Fruit fly (Drosophila melanogaster): ENCODE data around the gene CG6833.
A peak's percentile ranks its signal among the peaks of the same experiment; 100 is the strongest.

CG6833 gene

DNA sequence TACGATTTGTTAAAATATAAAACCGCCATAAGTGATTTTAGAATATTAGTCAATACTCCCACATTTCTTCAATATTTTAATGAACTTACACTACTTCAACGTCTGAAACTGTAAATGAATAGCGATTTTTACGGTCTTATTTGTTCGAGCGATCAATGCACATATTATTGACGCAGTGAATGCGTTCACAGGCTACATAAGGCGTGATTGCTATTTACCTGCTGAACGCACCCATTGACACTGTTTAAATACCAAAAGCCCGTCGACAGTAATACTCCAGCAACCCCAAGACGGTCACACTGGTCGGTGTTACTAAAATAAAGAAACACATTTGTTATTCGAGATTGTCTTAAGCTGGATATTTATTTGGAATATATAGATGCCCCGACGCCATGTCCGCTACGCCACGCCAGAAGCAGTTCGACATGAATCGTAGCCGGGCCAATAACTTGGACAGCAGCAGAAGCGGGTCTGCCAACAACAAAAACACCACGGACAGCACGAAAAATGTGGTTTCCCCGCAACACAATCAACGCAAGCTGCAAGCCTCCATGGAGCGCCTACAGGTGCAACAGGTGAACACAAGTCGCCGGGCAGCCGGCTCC, at the start of gene CG6833:
Gene CG6833, plus strand, starts transcription at position 263 of the 605 bp plus-strand sequence.
- TF ChIP-seq bab1 (GFP tag; optimal IDR thresholded peaks at IDR 0.05) (peak; percentile 76), CG11617 (GFP tag; optimal IDR thresholded peaks at IDR 0.05) (no peak), Clk (GFP tag; optimal IDR thresholded peaks at IDR 0.05) (peak; percentile 24), pad (GFP tag; optimal IDR thresholded peaks at IDR 0.05) (peak; percentile 45), Hr96 (GFP tag; optimal IDR thresholded peaks at IDR 0.05) (peak; percentile 57), CG1620 (GFP tag; optimal IDR thresholded peaks at IDR 0.05) (peak; percentile 64), Crg-1 (GFP tag; optimal IDR thresholded peaks at IDR 0.05) (no peak), toe (GFP tag; optimal IDR thresholded peaks at IDR 0.05) (peak; percentile 68), CG14711 (tag; optimal IDR thresholded peaks at IDR 0.05) (peak; percentile 42), CG12768 (GFP tag; optimal IDR thresholded peaks at IDR 0.05) (peak; percentile 30), Mnt (GFP tag; optimal IDR thresholded peaks at IDR 0.05) (peak; percentile 58), CG7045 (GFP tag; optimal IDR thresholded peaks at IDR 0.05) (peak; percentile 30), kay (GFP tag; ENCODE audit: borderline replicate concordance) (no peak), CG5204 (GFP tag; optimal IDR thresholded peaks at IDR 0.05) (peak; percentile 55), CG7101 (tag; optimal IDR thresholded peaks at IDR 0.05) (peak; percentile 41)

DNA sequence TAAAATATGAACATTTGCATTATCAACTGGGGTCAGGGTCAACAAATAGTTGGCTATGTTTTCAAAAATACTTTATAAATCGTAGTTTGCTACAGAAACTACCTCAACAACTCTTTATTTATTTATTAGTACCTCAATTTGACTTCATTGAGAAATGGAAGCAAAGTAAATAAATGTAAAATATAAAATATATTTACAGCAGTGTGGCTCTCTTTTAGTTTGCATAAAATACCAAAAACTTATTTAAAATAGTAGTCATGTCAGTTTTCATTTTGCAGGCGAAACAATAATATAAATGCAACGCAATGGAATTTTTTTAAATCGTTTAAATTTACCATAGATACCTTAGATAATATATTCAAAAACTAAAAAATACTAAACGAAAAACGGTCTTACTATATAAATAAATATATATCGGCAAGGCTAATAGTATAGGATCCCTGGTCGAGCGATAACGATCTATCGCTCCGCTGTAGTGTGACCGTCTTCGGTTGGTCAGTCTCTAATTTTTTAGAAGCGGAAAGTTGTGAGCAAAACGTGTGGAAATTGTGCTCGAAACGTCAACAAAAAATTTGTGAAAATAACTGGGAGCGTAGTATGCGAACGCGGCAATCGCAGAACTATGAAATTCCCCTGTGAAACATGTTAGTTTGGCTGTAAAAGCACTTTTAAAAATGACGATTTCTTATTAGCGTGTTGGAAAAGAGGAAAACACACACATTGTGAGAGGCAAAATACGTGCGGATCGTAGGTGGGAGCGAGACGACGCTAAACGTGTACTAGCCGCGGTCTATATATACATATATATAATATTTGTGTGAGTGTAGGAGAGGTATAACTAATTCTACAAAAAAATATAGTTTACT, 49.1 kb upstream of the CG6833 start, which contains the start of the genes Nprl3 and upSET:
Gene Nprl3, minus strand, starts transcription at position 223 of the 866 bp plus-strand sequence.
Gene upSET, plus strand, starts transcription at position 470 of the 866 bp plus-strand sequence.
- TF ChIP-seq CG11617 (GFP tag; optimal IDR thresholded peaks at IDR 0.05), result peak; percentile 36
- no peak for TF ChIP-seq Crg-1 (GFP tag; optimal IDR thresholded peaks at IDR 0.05)
- TF ChIP-seq CG12768 (GFP tag; optimal IDR thresholded peaks at IDR 0.05), result peak; percentile 13
- peak; percentile 30 for TF ChIP-seq CG1620 (GFP tag; optimal IDR thresholded peaks at IDR 0.05)
- peak; percentile 33 for TF ChIP-seq CG14711 (tag; optimal IDR thresholded peaks at IDR 0.05)
- TF ChIP-seq cic (GFP tag; optimal IDR thresholded peaks at IDR 0.05), result no peak
- TF ChIP-seq toe (GFP tag; optimal IDR thresholded peaks at IDR 0.05), result no peak
- TF ChIP-seq Hr96 (GFP tag; optimal IDR thresholded peaks at IDR 0.05), result peak; percentile 49
- no peak for TF ChIP-seq cnc (optimal IDR thresholded peaks at IDR 0.05)
- peak; percentile 60 for TF ChIP-seq Mnt (GFP tag; optimal IDR thresholded peaks at IDR 0.05)
- peak; percentile 7 for TF ChIP-seq bab1 (GFP tag; optimal IDR thresholded peaks at IDR 0.05)
- TF ChIP-seq CG7101 (tag; optimal IDR thresholded peaks at IDR 0.05), result peak; percentile 16

DNA sequence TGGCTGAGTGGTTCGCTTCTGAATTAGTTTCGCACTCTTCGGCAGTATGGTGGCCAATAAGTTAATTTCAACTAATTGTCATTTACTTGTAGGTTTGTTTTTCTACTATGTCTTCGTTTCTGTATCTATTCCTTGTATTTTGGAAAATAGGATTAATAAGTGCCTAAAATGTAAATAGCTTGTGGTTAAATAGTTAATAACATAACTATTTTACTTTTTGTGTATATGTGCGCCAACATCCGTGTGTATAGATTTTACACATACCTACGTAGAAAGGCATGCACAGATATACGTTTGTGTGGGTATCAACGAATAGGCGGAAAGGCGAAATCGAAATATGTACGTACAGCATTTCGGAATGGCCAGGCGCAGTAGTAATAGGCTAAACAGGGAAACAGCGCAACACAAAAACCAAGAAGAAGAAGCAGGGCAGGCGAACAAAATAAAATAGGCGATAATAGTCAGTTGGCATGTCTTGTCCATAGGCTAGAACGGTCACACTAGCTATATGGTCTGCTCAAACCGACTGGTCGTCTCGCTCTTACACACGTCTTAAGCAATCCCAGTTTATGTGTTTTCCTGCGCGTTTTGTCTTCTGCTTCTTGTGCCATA, 48.4 kb upstream of the CG6833 start:
- peak; percentile 21 for TF ChIP-seq CG14711 (tag; optimal IDR thresholded peaks at IDR 0.05)
- no peak for TF ChIP-seq Crg-1 (GFP tag; optimal IDR thresholded peaks at IDR 0.05)
- TF ChIP-seq pad (GFP tag; optimal IDR thresholded peaks at IDR 0.05), result peak; percentile 63
- TF ChIP-seq Hr96 (GFP tag; optimal IDR thresholded peaks at IDR 0.05), result no peak
- no peak for TF ChIP-seq CG12768 (GFP tag; optimal IDR thresholded peaks at IDR 0.05)
- TF ChIP-seq bab1 (GFP tag; optimal IDR thresholded peaks at IDR 0.05), result peak; percentile 28
- no peak for TF ChIP-seq cnc (optimal IDR thresholded peaks at IDR 0.05)
- no peak for TF ChIP-seq Clk (GFP tag; optimal IDR thresholded peaks at IDR 0.05)
- TF ChIP-seq CG33017 (tag; optimal IDR thresholded peaks at IDR 0.05), result no peak
- TF ChIP-seq toe (GFP tag; optimal IDR thresholded peaks at IDR 0.05), result no peak
- peak; percentile 60 for TF ChIP-seq tj (GFP tag; optimal IDR thresholded peaks at IDR 0.05)
- TF ChIP-seq cic (GFP tag; optimal IDR thresholded peaks at IDR 0.05), result peak; percentile 79
- TF ChIP-seq kay (GFP tag; ENCODE audit: borderline replicate concordance), result no peak
- no peak for TF ChIP-seq ovo (GFP tag; optimal IDR thresholded peaks at IDR 0.05)
- TF ChIP-seq CG5204 (GFP tag; optimal IDR thresholded peaks at IDR 0.05), result no peak
- TF ChIP-seq CG7101 (tag; optimal IDR thresholded peaks at IDR 0.05), result peak; percentile 42
- no peak for TF ChIP-seq CG7045 (GFP tag; optimal IDR thresholded peaks at IDR 0.05)
- no peak for TF ChIP-seq CG11617 (GFP tag; optimal IDR thresholded peaks at IDR 0.05)
- no peak for TF ChIP-seq CG1620 (GFP tag; optimal IDR thresholded peaks at IDR 0.05)
- TF ChIP-seq Mnt (GFP tag; optimal IDR thresholded peaks at IDR 0.05), result peak; percentile 80

DNA sequence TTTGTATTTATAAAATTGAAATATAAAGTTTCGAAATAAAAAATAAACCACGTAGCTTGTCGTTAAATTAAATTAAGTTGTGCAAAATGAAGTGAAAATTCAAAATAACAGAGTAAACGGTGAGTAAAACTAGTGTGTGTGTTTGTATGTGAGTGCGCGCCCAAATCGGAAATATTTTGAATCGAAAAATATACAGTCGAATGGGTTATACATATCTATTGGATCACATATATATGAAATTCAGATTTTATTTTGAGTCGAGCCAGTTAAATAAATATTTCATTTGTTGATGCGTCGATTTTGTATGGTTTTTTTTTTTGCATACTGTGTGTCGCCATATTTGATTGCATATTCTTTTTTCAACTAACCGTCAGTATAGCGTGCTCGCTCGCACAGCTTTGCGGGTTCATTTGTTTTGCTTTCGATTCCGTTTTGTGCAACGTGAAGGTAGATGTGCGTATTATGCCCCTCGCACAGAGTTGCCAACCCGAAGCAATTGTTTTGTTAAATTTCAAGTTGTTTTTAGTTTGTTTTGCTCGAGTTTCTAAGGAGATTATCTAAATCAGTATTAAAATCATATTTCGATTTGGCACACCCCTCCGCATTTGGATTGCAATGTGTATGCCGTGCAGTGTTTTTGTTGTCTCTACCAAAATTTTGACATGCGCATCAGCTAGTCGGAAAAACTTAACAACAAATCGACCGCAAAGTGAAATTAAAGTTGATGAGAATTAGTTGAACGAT, 47.5 kb upstream of the CG6833 start:
- TF ChIP-seq CG33017 (tag; optimal IDR thresholded peaks at IDR 0.05), result no peak
- no peak for TF ChIP-seq cic (GFP tag; optimal IDR thresholded peaks at IDR 0.05)
- no peak for TF ChIP-seq CG7101 (tag; optimal IDR thresholded peaks at IDR 0.05)
- no peak for TF ChIP-seq bab1 (GFP tag; optimal IDR thresholded peaks at IDR 0.05)
- TF ChIP-seq kay (GFP tag; ENCODE audit: borderline replicate concordance), result peak; percentile 91
- no peak for TF ChIP-seq CG1620 (GFP tag; optimal IDR thresholded peaks at IDR 0.05)
- TF ChIP-seq ovo (GFP tag; optimal IDR thresholded peaks at IDR 0.05), result no peak
- peak; percentile 57 for TF ChIP-seq CG11617 (GFP tag; optimal IDR thresholded peaks at IDR 0.05)
- no peak for TF ChIP-seq CG12768 (GFP tag; optimal IDR thresholded peaks at IDR 0.05)
- no peak for TF ChIP-seq Crg-1 (GFP tag; optimal IDR thresholded peaks at IDR 0.05)
- TF ChIP-seq tj (GFP tag; optimal IDR thresholded peaks at IDR 0.05), result no peak
- peak; percentile 93 for TF ChIP-seq CG14711 (tag; optimal IDR thresholded peaks at IDR 0.05)
- no peak for TF ChIP-seq toe (GFP tag; optimal IDR thresholded peaks at IDR 0.05)
- TF ChIP-seq CG5204 (GFP tag; optimal IDR thresholded peaks at IDR 0.05), result peak; percentile 23
- TF ChIP-seq cnc (optimal IDR thresholded peaks at IDR 0.05), result no peak
- no peak for TF ChIP-seq CG7045 (GFP tag; optimal IDR thresholded peaks at IDR 0.05)
- no peak for TF ChIP-seq pad (GFP tag; optimal IDR thresholded peaks at IDR 0.05)
- TF ChIP-seq Hr96 (GFP tag; optimal IDR thresholded peaks at IDR 0.05), result no peak
- no peak for TF ChIP-seq Clk (GFP tag; optimal IDR thresholded peaks at IDR 0.05)
- peak; percentile 23 for TF ChIP-seq Mnt (GFP tag; optimal IDR thresholded peaks at IDR 0.05)

Measured in whole organism, adult.